Worm (Caenorhabditis elegans): Measurements from ENCODE around the gene snpc-3.4.

snpc-3.4 gene

ce11 chrIII:4018095-4018498 lies 1.7 kb upstream of the snpc-3.4 start:
- TF ChIP-seq ama-1 (optimal IDR thresholded peaks at IDR 0.05) (peak; percentile 70), elt-3 (tag; optimal IDR thresholded peaks at IDR 0.05) (peak in 1 of 3 experiments; percentile 59), skn-1 (tag; optimal IDR thresholded peaks at IDR 0.05) (no peak), mml-1 (tag; optimal IDR thresholded peaks at IDR 0.05) (no peak), sea-2 (GFP tag; optimal IDR thresholded peaks at IDR 0.05) (peak; percentile 63), hmg-11 (tag; optimal IDR thresholded peaks at IDR 0.05) (peak; percentile 67), lin-39 (tag; optimal IDR thresholded peaks at IDR 0.05) (peak; percentile 94), mdl-1 (tag; optimal IDR thresholded peaks at IDR 0.05) (no peak), lin-15B (tag; optimal IDR thresholded peaks at IDR 0.05) (peak; percentile 47), ztf-11 (tag; optimal IDR thresholded peaks at IDR 0.05) (no peak), aly-2 (tag; optimal IDR thresholded peaks at IDR 0.05) (no peak), nhr-23 (tag; optimal IDR thresholded peaks at IDR 0.05) (peak; percentile 22), ZK546.5 (tag; optimal IDR thresholded peaks at IDR 0.05) (no peak), nhr-12 (tag; optimal IDR thresholded peaks at IDR 0.05) (no peak), nhr-11 (tag; optimal IDR thresholded peaks at IDR 0.05) (peak; percentile 66), tbx-2 (tag; optimal IDR thresholded peaks at IDR 0.05) (peak; percentile 2), zag-1 (tag; optimal IDR thresholded peaks at IDR 0.05) (no peak), nfya-1 (tag; optimal IDR thresholded peaks at IDR 0.05; ENCODE audit: insufficient read depth) (peak; percentile 85), R02D3.7 (tag; optimal IDR thresholded peaks at IDR 0.05) (peak; percentile 25), daf-12 (tag; optimal IDR thresholded peaks at IDR 0.05) (no peak), eor-1 (tag; optimal IDR thresholded peaks at IDR 0.05) (no peak), fkh-10 (GFP tag; optimal IDR thresholded peaks at IDR 0.05) (peak; percentile 63), unc-39 (tag; optimal IDR thresholded peaks at IDR 0.05) (no peak), egl-5 (tag; optimal IDR thresholded peaks at IDR 0.05) (no peak), ceh-28 (tag; optimal IDR thresholded peaks at IDR 0.05) (peak; percentile 68), fkh-2 (tag; optimal IDR thresholded peaks at IDR 0.05) (no peak), fos-1 (tag; optimal IDR thresholded peaks at IDR 0.05) (no peak), snpc-4 (tag; optimal IDR thresholded peaks at IDR 0.05) (peak; percentile 49), unc-62 (GFP tag; optimal IDR thresholded peaks at IDR 0.05) (peak; percentile 7), nhr-77 (tag; optimal IDR thresholded peaks at IDR 0.05) (no peak)

ce11 chrIII:4018591-4019580 lies 951 bp upstream of the snpc-3.4 start:
- peak; percentile 6 for TF ChIP-seq nhr-23 (tag; optimal IDR thresholded peaks at IDR 0.05)
- TF ChIP-seq hmg-11 (tag; optimal IDR thresholded peaks at IDR 0.05), result no peak
- TF ChIP-seq sea-2 (GFP tag; optimal IDR thresholded peaks at IDR 0.05), result no peak
- TF ChIP-seq mdl-1 (tag; optimal IDR thresholded peaks at IDR 0.05), result no peak
- peak; percentile 31 for TF ChIP-seq nhr-25 (tag; optimal IDR thresholded peaks at IDR 0.05)
- TF ChIP-seq ceh-9 (tag; optimal IDR thresholded peaks at IDR 0.05), result no peak
- TF ChIP-seq elt-1 (tag; optimal IDR thresholded peaks at IDR 0.05), result no peak
- no peak for TF ChIP-seq mml-1 (tag; optimal IDR thresholded peaks at IDR 0.05)
- TF ChIP-seq nhr-237 (tag; optimal IDR thresholded peaks at IDR 0.05), result no peak
- TF ChIP-seq lin-15B (tag; optimal IDR thresholded peaks at IDR 0.05), result no peak
- TF ChIP-seq nhr-12 (tag; optimal IDR thresholded peaks at IDR 0.05), result no peak
- TF ChIP-seq zag-1 (tag; optimal IDR thresholded peaks at IDR 0.05), result no peak
- TF ChIP-seq ceh-16 (tag; optimal IDR thresholded peaks at IDR 0.05), result no peak
- peak; percentile 42 for TF ChIP-seq snpc-4 (tag; optimal IDR thresholded peaks at IDR 0.05)
- peak; percentile 63 for TF ChIP-seq nfya-1 (tag; optimal IDR thresholded peaks at IDR 0.05; ENCODE audit: insufficient read depth)
- TF ChIP-seq ceh-28 (tag; optimal IDR thresholded peaks at IDR 0.05), result no peak
- TF ChIP-seq tbx-2 (tag; optimal IDR thresholded peaks at IDR 0.05), result no peak
- no peak for TF ChIP-seq fkh-2 (tag; optimal IDR thresholded peaks at IDR 0.05)
- no peak for TF ChIP-seq ama-1 (optimal IDR thresholded peaks at IDR 0.05)
- TF ChIP-seq pha-4 (tag; optimal IDR thresholded peaks at IDR 0.05), result peak; percentile 17
- no peak for TF ChIP-seq nhr-77 (tag; optimal IDR thresholded peaks at IDR 0.05)
- TF ChIP-seq nhr-28 (tag; optimal IDR thresholded peaks at IDR 0.05), result no peak
- TF ChIP-seq ceh-82 (tag; optimal IDR thresholded peaks at IDR 0.05), result no peak
- TF ChIP-seq lin-39 (tag; optimal IDR thresholded peaks at IDR 0.05), result peak; percentile 81
- no peak for TF ChIP-seq fkh-10 (GFP tag; optimal IDR thresholded peaks at IDR 0.05)
- no peak for TF ChIP-seq skn-1 (tag; optimal IDR thresholded peaks at IDR 0.05)
- no peak for TF ChIP-seq aly-2 (tag; optimal IDR thresholded peaks at IDR 0.05)
- no peak for TF ChIP-seq egl-5 (tag; optimal IDR thresholded peaks at IDR 0.05)
- TF ChIP-seq nhr-76 (tag; optimal IDR thresholded peaks at IDR 0.05), result no peak
- TF ChIP-seq ztf-4 (tag; optimal IDR thresholded peaks at IDR 0.05), result no peak
- TF ChIP-seq R02D3.7 (tag; optimal IDR thresholded peaks at IDR 0.05), result no peak
- TF ChIP-seq unc-62 (GFP tag; optimal IDR thresholded peaks at IDR 0.05), result no peak
- TF ChIP-seq pqm-1 (tag; optimal IDR thresholded peaks at IDR 0.05), result peak; percentile 57
- no peak for TF ChIP-seq daf-12 (tag; optimal IDR thresholded peaks at IDR 0.05)
- TF ChIP-seq fos-1 (tag; optimal IDR thresholded peaks at IDR 0.05), result no peak
- TF ChIP-seq lsy-12 (tag; optimal IDR thresholded peaks at IDR 0.05), result no peak
- no peak for TF ChIP-seq nhr-43 (tag; optimal IDR thresholded peaks at IDR 0.05; ENCODE audit: poor library complexity, severe bottlenecking)
- no peak for TF ChIP-seq jun-1 (tag; optimal IDR thresholded peaks at IDR 0.05)
- TF ChIP-seq unc-39 (tag; optimal IDR thresholded peaks at IDR 0.05), result no peak
- no peak for TF ChIP-seq elt-3 (tag; optimal IDR thresholded peaks at IDR 0.05)
- TF ChIP-seq nhr-67 (tag; optimal IDR thresholded peaks at IDR 0.05), result no peak
- no peak for TF ChIP-seq egl-27 (tag; optimal IDR thresholded peaks at IDR 0.05)
